Fruit fly (Drosophila melanogaster) whole organism, embryonic: ENCODE results near the gene Ctr1A.
A peak's percentile ranks its signal among the peaks of the same experiment; 100 is the strongest.

ENCODE experiments used
- Ada2b ChIP-seq: fragments of 200-800 bp; sonication (Bioruptor generic); IDR thresholded peaks from 2 replicates; pipeline ENCODE4 v1.3.6; 2022; ENCODE audit warnings: missing biosample characterization, missing genetic modification characterization
- Adf1 ChIP-seq: fragments of 200-800 bp; sonication (Bioruptor generic); IDR thresholded peaks from 2 replicates; pipeline ENCODE4 v1.3.6; 2022; ENCODE audit warnings: missing biosample characterization, missing genetic modification characterization
- Awh ChIP-seq: fragments of 200-800 bp; sonication (Bioruptor generic); IDR thresholded peaks from 2 replicates; pipeline ENCODE4, ENCODE4 v1.3.6; 2022; ENCODE audit warnings: missing biosample characterization, missing genetic modification characterization
- C15 ChIP-seq: fragments of 200-800 bp; sonication (Bioruptor generic); IDR thresholded peaks from 3 replicates; pipeline ENCODE4 v1.3.6; 2022; ENCODE audit warnings: missing biosample characterization, missing genetic modification characterization
- CG10274 ChIP-seq: fragments of 200-800 bp; sonication (Bioruptor generic); optimal IDR thresholded peaks from 3 replicates; lab custom pipeline; 2017; ENCODE audit warnings: missing biosample characterization, mild to moderate bottlenecking, missing genetic modification characterization
- CG10543 ChIP-seq: fragments of 200-800 bp; sonication (Bioruptor generic); optimal IDR thresholded peaks from 3 replicates; lab custom pipeline; 2017; ENCODE audit warnings: missing biosample characterization, mild to moderate bottlenecking, missing genetic modification characterization, moderate library complexity
- CG10565 ChIP-seq: fragments of 200-800 bp; sonication (Bioruptor generic); optimal IDR thresholded peaks from 3 replicates; lab custom pipeline; 2016; ENCODE audit warnings: missing biosample characterization, mild to moderate bottlenecking, missing genetic modification characterization
- CG11085 ChIP-seq: fragments of 200-800 bp; sonication (Bioruptor generic); IDR thresholded peaks from 2 replicates; pipeline ENCODE4 v1.3.6; 2022; ENCODE audit warnings: missing biosample characterization, missing genetic modification characterization
- CG14050 ChIP-seq: fragments of 200-800 bp; sonication (Bioruptor generic); IDR thresholded peaks from 3 replicates; pipeline ENCODE4 v1.3.6; 2022; ENCODE audit warnings: missing biosample characterization, missing genetic modification characterization
- CG14860 ChIP-seq: fragments of 200-800 bp; sonication (Bioruptor generic); IDR thresholded peaks from 3 replicates; pipeline ENCODE4 v1.3.6; 2022; ENCODE audit warnings: missing biosample characterization, missing genetic modification characterization; ENCODE audit not compliant: partially characterized antibody
- CG15479 ChIP-seq: fragments of 200-800 bp; sonication (Bioruptor generic); optimal IDR thresholded peaks from 3 replicates; lab custom pipeline; 2019; ENCODE audit warnings: missing biosample characterization, mild to moderate bottlenecking, missing genetic modification characterization, moderate library complexity
- CG16779 ChIP-seq: fragments of 200-800 bp; sonication (Bioruptor generic); IDR thresholded peaks from 2 replicates; pipeline ENCODE4 v1.3.6; 2022; ENCODE audit warnings: missing biosample characterization, missing genetic modification characterization
- CG16813 ChIP-seq: fragments of 200-800 bp; sonication (Bioruptor generic); IDR thresholded peaks from 3 replicates; pipeline ENCODE4 v1.3.6; 2022; ENCODE audit warnings: missing biosample characterization, missing genetic modification characterization; ENCODE audit not compliant: partially characterized antibody
- CG17385 ChIP-seq: fragments of 200-800 bp; sonication (Bioruptor generic); optimal IDR thresholded peaks from 3 replicates; lab custom pipeline; 2018; ENCODE audit warnings: missing biosample characterization, mild to moderate bottlenecking, missing genetic modification characterization
- CG1832 ChIP-seq: fragments of 200-800 bp; sonication (Bioruptor generic); optimal IDR thresholded peaks from 2 replicates; lab custom pipeline; 2017; ENCODE audit warnings: missing biosample characterization, mild to moderate bottlenecking, missing genetic modification characterization, inconsistent platforms
- CG18599 ChIP-seq: fragments of 200-800 bp; sonication (Bioruptor generic); optimal IDR thresholded peaks from 3 replicates; lab custom pipeline; 2017; ENCODE audit warnings: missing biosample characterization, missing genetic modification characterization, mild to moderate bottlenecking, moderate library complexity, missing genetic modification reagents
- CG3281 ChIP-seq: fragments of 200-800 bp; sonication (Bioruptor generic); optimal IDR thresholded peaks from 3 replicates; lab custom pipeline; 2017; ENCODE audit warnings: missing biosample characterization, mild to moderate bottlenecking, missing genetic modification characterization
- CG34422 ChIP-seq: fragments of 200-800 bp; sonication (Bioruptor generic); IDR thresholded peaks from 3 replicates; pipeline ENCODE4 v1.3.6; 2022; ENCODE audit warnings: missing biosample characterization, missing genetic modification characterization
- CG42726 ChIP-seq: fragments of 200-800 bp; sonication (Bioruptor generic); IDR thresholded peaks from 2 replicates; pipeline ENCODE4 v1.3.6; 2022; ENCODE audit warnings: missing biosample characterization, missing genetic modification characterization; ENCODE audit not compliant: partially characterized antibody
- CG4854 ChIP-seq: fragments of 200-800 bp; sonication (Bioruptor generic); optimal IDR thresholded peaks from 2 replicates; lab custom pipeline; 2016; ENCODE audit warnings: missing biosample characterization, missing genetic modification characterization, inconsistent platforms
- CG6791 ChIP-seq: fragments of 200-800 bp; sonication (Bioruptor generic); IDR thresholded peaks from 3 replicates; pipeline ENCODE4 v1.3.6; 2022; ENCODE audit warnings: missing biosample characterization, missing genetic modification characterization; ENCODE audit not compliant: partially characterized antibody
- CG7271 ChIP-seq: fragments of 200-800 bp; sonication (Bioruptor generic); optimal IDR thresholded peaks from 2 replicates; lab custom pipeline; 2018; ENCODE audit warnings: missing biosample characterization, mild to moderate bottlenecking, missing genetic modification characterization, moderate library complexity
- CG7372 ChIP-seq: fragments of 200-800 bp; sonication (Bioruptor generic); IDR thresholded peaks from 2 replicates; pipeline ENCODE4 v1.3.6; 2022; ENCODE audit warnings: missing biosample characterization, missing genetic modification characterization
- CG7839 ChIP-seq: fragments of 200-800 bp; sonication (Bioruptor generic); optimal IDR thresholded peaks from 3 replicates; lab custom pipeline; 2018; ENCODE audit warnings: missing biosample characterization, mild to moderate bottlenecking, missing genetic modification characterization, moderate library complexity
- CHES-1-like ChIP-seq: fragments of 200-800 bp; sonication (Bioruptor generic); optimal IDR thresholded peaks from 2 replicates; lab custom pipeline; 2016; ENCODE audit warnings: missing biosample characterization, missing genetic modification characterization
- Dip2 ChIP-seq: fragments of 200-800 bp; sonication (Bioruptor generic); IDR thresholded peaks from 2 replicates; pipeline ENCODE4 v1.3.6; 2022; ENCODE audit warnings: missing biosample characterization, missing genetic modification characterization
- E2f1 ChIP-seq: fragments of 200-800 bp; sonication (Bioruptor generic); IDR thresholded peaks from 2 replicates; pipeline ENCODE4 v1.3.6; 2022; ENCODE audit warnings: missing biosample characterization, missing genetic modification characterization
- GATAe ChIP-seq: fragments of 200-800 bp; sonication (Bioruptor generic); conservative IDR thresholded peaks from 2 replicates; pipeline ENCODE4 v1.3.6; 2022; ENCODE audit warnings: missing biosample characterization, missing genetic modification characterization
- Hr78 ChIP-seq, 2 experiments: fragments of 200-800 bp in 1 of 2; fragments of >200 bp in 1 of 2; sonication (Bioruptor generic) in 1 of 2; optimal IDR thresholded peaks; 2 replicates each; lab custom pipeline; 2017 to 2019; ENCODE audit warnings: missing biosample characterization in 2 of 2, missing genetic modification characterization in 2 of 2, mild to moderate bottlenecking in 1 of 2, moderate library complexity in 1 of 2
- Hsf ChIP-seq: fragments of 200-800 bp; sonication (Bioruptor generic); optimal IDR thresholded peaks from 3 replicates; lab custom pipeline; 2016; ENCODE audit warnings: missing biosample characterization, missing genetic modification characterization
- Med ChIP-seq: fragments of 200-800 bp; sonication (Bioruptor generic); peaks from one replicate; lab custom pipeline; 2016; ENCODE audit warnings: missing biosample characterization, missing genetic modification characterization, mild to moderate bottlenecking, inconsistent platforms, moderate library complexity
- NFAT ChIP-seq: fragments of 200-800 bp; sonication (Bioruptor generic); IDR thresholded peaks from 2 replicates; pipeline ENCODE4 v1.3.6; 2022; ENCODE audit warnings: missing biosample characterization, missing genetic modification characterization
- Sin3A ChIP-seq: fragments of >200 bp; optimal IDR thresholded peaks from 2 replicates; lab custom pipeline; 2018
- Sox102F ChIP-seq: fragments of 200-800 bp; sonication (Bioruptor generic); optimal IDR thresholded peaks from 2 replicates; lab custom pipeline; 2018; ENCODE audit warnings: missing biosample characterization, mild to moderate bottlenecking, missing genetic modification characterization, moderate library complexity
- Stat92E ChIP-seq, 3 experiments: fragments of >200 bp in 2 of 3; fragments of 200-800 bp in 1 of 3; sonication (Bioruptor generic) in 1 of 3; optimal IDR thresholded peaks; 2 replicates each; lab custom pipeline; 2017 to 2019; ENCODE audit warnings: missing biosample characterization in 3 of 3, missing genetic modification characterization in 3 of 3, mild to moderate bottlenecking in 1 of 3, moderate library complexity in 1 of 3
- az2 ChIP-seq: fragments of 200-800 bp; sonication (Bioruptor generic); optimal IDR thresholded peaks from 3 replicates; lab custom pipeline; 2016; ENCODE audit warnings: missing biosample characterization, missing genetic modification characterization
- br ChIP-seq: fragments of >200 bp; optimal IDR thresholded peaks from 2 replicates; lab custom pipeline; 2017
- crc ChIP-seq: fragments of 200-800 bp; sonication (Bioruptor generic); optimal IDR thresholded peaks from 2 replicates; lab custom pipeline; 2016; ENCODE audit warnings: missing biosample characterization, missing genetic modification characterization
- danr ChIP-seq: fragments of 200-800 bp; sonication (Bioruptor generic); IDR thresholded peaks from 2 replicates; pipeline ENCODE4 v1.3.6; 2022; ENCODE audit warnings: missing biosample characterization, missing genetic modification characterization
- dati ChIP-seq: fragments of 200-800 bp; sonication (Bioruptor generic); IDR thresholded peaks from 2 replicates; pipeline ENCODE4 v1.3.6; 2022; ENCODE audit warnings: missing biosample characterization, missing genetic modification characterization
- dimm ChIP-seq: fragments of 200-800 bp; sonication (Bioruptor generic); IDR thresholded peaks from 2 replicates; pipeline ENCODE4 v1.3.6; 2022; ENCODE audit warnings: missing biosample characterization, missing genetic modification characterization
- gsb ChIP-seq: fragments of 200-800 bp; sonication (Bioruptor generic); IDR thresholded peaks from 2 replicates; pipeline ENCODE4 v1.3.6; 2022; ENCODE audit warnings: missing biosample characterization, missing genetic modification characterization
- hth ChIP-seq: fragments of >200 bp; optimal IDR thresholded peaks from 2 replicates; lab custom pipeline; 2017; ENCODE audit warnings: inconsistent platforms
- lola ChIP-seq, 3 experiments: fragments of >200 bp in 2 of 3; fragments of 200-800 bp in 1 of 3; sonication (Bioruptor generic) in 1 of 3; optimal IDR thresholded peaks; 2 replicates each; lab custom pipeline; 2017 to 2019; ENCODE audit warnings: missing biosample characterization in 3 of 3, missing genetic modification characterization in 3 of 3, mild to moderate bottlenecking in 1 of 3, moderate library complexity in 1 of 3
- mam ChIP-seq: fragments of 200-800 bp; sonication (Bioruptor generic); optimal IDR thresholded peaks from 3 replicates; lab custom pipeline; 2016; ENCODE audit warnings: missing biosample characterization, missing genetic modification characterization
- psq ChIP-seq: fragments of 200-800 bp; sonication (Bioruptor generic); optimal IDR thresholded peaks from 2 replicates; lab custom pipeline; 2017; ENCODE audit warnings: missing biosample characterization, missing genetic modification characterization
- ranshi ChIP-seq: fragments of 200-800 bp; sonication (Bioruptor generic); IDR thresholded peaks from 2 replicates; pipeline ENCODE4 v1.3.6; 2022; ENCODE audit warnings: missing biosample characterization, missing genetic modification characterization
- row ChIP-seq: fragments of 200-800 bp; sonication (Bioruptor generic); IDR thresholded peaks from 3 replicates; pipeline ENCODE4 v1.3.6; 2022; ENCODE audit warnings: missing biosample characterization, missing genetic modification characterization
- seq ChIP-seq: fragments of 200-800 bp; sonication (Bioruptor generic); IDR thresholded peaks from 2 replicates; pipeline ENCODE4 v1.3.6; 2022; ENCODE audit warnings: missing biosample characterization, missing genetic modification characterization
- sisA ChIP-seq: fragments of 200-800 bp; sonication (Bioruptor generic); IDR thresholded peaks from 2 replicates; pipeline ENCODE4 v1.3.6; 2022; ENCODE audit warnings: missing biosample characterization, missing genetic modification characterization

The Ctr1A gene

dm6 chrX:6654198-6654831 is 7.1 kb upstream of the Ctr1A start, which contains the start of the genes CG3226 and Cdc7 (continued):
- TF ChIP-seq C15 (GFP tag; lab: Robert Waterston, UW), result no peak
- no peak for TF ChIP-seq CG16779 (GFP tag; lab: Robert Waterston, UW)
- no peak for TF ChIP-seq psq (GFP tag; lab: Kevin White, UChicago)
- TF ChIP-seq br (lab: Kevin White, UChicago), result no peak
- no peak for TF ChIP-seq dimm
- TF ChIP-seq CG3281, result peak; percentile 88
- 0 out of 2 replicates have a peak, but pooled peaks have one; percentile 21 for TF ChIP-seq seq
- no peak for TF ChIP-seq Dip2
- peak; percentile 48 for TF ChIP-seq az2 (GFP tag; lab: Kevin White, UChicago)
- TF ChIP-seq CG14050 (GFP tag; lab: Robert Waterston, UW), result peak; percentile 48; the same call in 1 of the 3 replicates
- peak; percentile 56 for TF ChIP-seq ranshi (GFP tag; lab: Robert Waterston, UW)
- peak; percentile 82 for TF ChIP-seq CG10543 (GFP tag; lab: Kevin White, UChicago)
- peak; percentile 33; the same call in 1 of the 2 replicates for TF ChIP-seq Ada2b (GFP tag; lab: Robert Waterston, UW)
- TF ChIP-seq CG14860, result peak; percentile 56
- no peak for TF ChIP-seq Stat92E (GFP tag; optimal IDR thresholded peaks at IDR 0.05; lab: Kevin White, UChicago)
- peak; percentile 78 for TF ChIP-seq CG6791 (GFP tag; lab: Robert Waterston, UW)
- TF ChIP-seq dati (GFP tag; lab: Robert Waterston, UW), result 0 out of 2 replicates have a peak, but pooled peaks have one; percentile 35
- peak; percentile 57 for TF ChIP-seq CG10274 (GFP tag; lab: Kevin White, UChicago)
- peak; percentile 54 for TF ChIP-seq CHES-1-like
- TF ChIP-seq CG16813 (GFP tag; lab: Robert Waterston, UW), result peak; percentile 76
- TF ChIP-seq mam, result peak; percentile 31
- peak; percentile 40; the same call in 1 of the 2 replicates for TF ChIP-seq CG7372 (GFP tag; lab: Robert Waterston, UW)
- TF ChIP-seq CG17385 (GFP tag; lab: Kevin White, UChicago), result peak; percentile 74
- TF ChIP-seq CG18599, result peak; percentile 83
- TF ChIP-seq gsb (GFP tag; lab: Robert Waterston, UW), result no peak
- TF ChIP-seq row (GFP tag; lab: Robert Waterston, UW), result peak; percentile 41; the same call in 2 of the 3 replicates
- peak; percentile 27 for TF ChIP-seq Sox102F (GFP tag; lab: Kevin White, UChicago)
- no peak for TF ChIP-seq Hr78 (GFP tag; optimal IDR thresholded peaks at IDR 0.05; lab: Kevin White, UChicago)
- peak; percentile 10 for TF ChIP-seq CG15479 (GFP tag; lab: Kevin White, UChicago)
- peak; percentile 31 for TF ChIP-seq CG4854
- peak; percentile 68 for TF ChIP-seq CG7839
- TF ChIP-seq NFAT (GFP tag; lab: Robert Waterston, UW), result peak; percentile 58; the same call in 1 of the 2 replicates
- no peak for TF ChIP-seq CG10565 (GFP tag; lab: Kevin White, UChicago)
- TF ChIP-seq E2f1 (GFP tag; lab: Robert Waterston, UW), result peak; percentile 63; the same call in 1 of the 2 replicates
- peak; percentile 96 for TF ChIP-seq Med (GFP tag; lab: Kevin White, UChicago)
- TF ChIP-seq Adf1, result peak; percentile 35; the same call in 1 of the 2 replicates
- TF ChIP-seq lola (GFP tag; optimal IDR thresholded peaks at IDR 0.05; lab: Kevin White, UChicago), result peak in 1 of 3 experiments; percentile 47
- no peak for TF ChIP-seq hth (lab: Kevin White, UChicago)
- no peak for TF ChIP-seq crc
- TF ChIP-seq danr (GFP tag; lab: Robert Waterston, UW), result no peak
- TF ChIP-seq Hsf (GFP tag; lab: Kevin White, UChicago), result peak; percentile 56
- no peak for TF ChIP-seq CG11085 (GFP tag; lab: Robert Waterston, UW)
- TF ChIP-seq sisA (GFP tag; lab: Robert Waterston, UW), result no peak
- no peak for TF ChIP-seq GATAe (GFP tag; lab: Robert Waterston, UW)
- TF ChIP-seq Awh (GFP tag; lab: Robert Waterston, UW), result no peak
- peak; percentile 81 for TF ChIP-seq CG7271 (tag; lab: Kevin White, UChicago)
- TF ChIP-seq CG1832 (GFP tag; lab: Kevin White, UChicago), result no peak
- peak; percentile 67; the same call in 1 of the 3 replicates for TF ChIP-seq CG34422 (GFP tag; lab: Robert Waterston, UW)
- peak; percentile 83 for TF ChIP-seq CG42726
- peak; percentile 78 for TF ChIP-seq Sin3A (lab: Kevin White, UChicago)
